Worm (Caenorhabditis elegans): ENCODE results near the gene srg-58.

Gene srg-58

DNA sequence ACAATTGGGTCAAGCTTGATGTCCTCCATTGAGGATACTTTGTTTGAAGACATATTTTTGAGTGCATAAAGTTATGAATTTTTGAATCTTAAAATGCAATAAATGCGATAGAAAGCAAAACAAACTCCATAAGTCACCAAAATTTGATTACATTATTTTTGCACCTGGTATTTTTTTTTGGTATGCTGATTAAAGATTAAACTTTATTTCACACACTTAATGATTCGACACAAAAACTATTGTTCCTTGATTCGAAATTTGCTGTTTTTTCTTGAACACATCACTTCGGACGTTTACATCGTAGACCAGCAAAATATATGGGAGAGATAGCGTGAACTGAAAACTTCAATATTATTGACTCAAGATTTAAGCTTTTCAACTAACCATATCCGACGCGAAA lies 19.1 kb downstream of the srg-58 start, which contains the start of gene srg-61:
Gene srg-61, minus strand, starts transcription at position 101 of the 400 bp plus-strand sequence.
- TF ChIP-seq unc-39 (tag; optimal IDR thresholded peaks at IDR 0.05) = no peak
- TF ChIP-seq lsy-2 (tag; optimal IDR thresholded peaks at IDR 0.05) = no peak
- TF ChIP-seq ceh-82 (tag; optimal IDR thresholded peaks at IDR 0.05) = no peak
- no peak for TF ChIP-seq ztf-1 (GFP tag; conservative IDR thresholded peaks at IDR 0.05)
- TF ChIP-seq nhr-23 (tag; optimal IDR thresholded peaks at IDR 0.05) = no peak
- no peak for TF ChIP-seq blmp-1 (tag; optimal IDR thresholded peaks at IDR 0.05; ENCODE audit: insufficient read depth)

DNA sequence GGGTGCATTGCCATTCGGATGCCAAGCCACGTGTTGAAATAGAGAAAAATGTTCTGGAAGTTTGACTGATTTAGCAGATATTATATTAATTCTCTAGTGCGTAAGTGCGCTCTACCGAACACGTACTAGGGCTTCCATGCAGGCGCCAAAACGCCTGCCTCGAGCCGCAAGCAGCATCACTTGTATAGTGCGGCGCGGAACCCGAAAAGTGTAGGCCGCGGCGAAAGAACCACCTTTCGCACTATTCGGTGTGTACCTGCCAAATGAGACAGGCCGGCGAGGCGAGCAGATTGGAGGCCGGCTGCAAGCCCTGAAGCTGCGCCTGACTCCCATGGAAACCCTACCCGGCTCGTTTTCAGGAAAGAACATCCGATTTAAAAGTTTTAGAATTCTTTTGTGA lies 19.7 kb downstream of the srg-58 start:
- TF ChIP-seq crh-2 (tag; optimal IDR thresholded peaks at IDR 0.05) (no peak), nhr-11 (tag; optimal IDR thresholded peaks at IDR 0.05) (no peak), lsy-2 (tag; optimal IDR thresholded peaks at IDR 0.05) (no peak), ama-1 (optimal IDR thresholded peaks at IDR 0.05) (no peak), alr-1 (tag; optimal IDR thresholded peaks at IDR 0.05) (no peak), C34F6.9 (tag; optimal IDR thresholded peaks at IDR 0.05) (no peak), snpc-4 (tag; optimal IDR thresholded peaks at IDR 0.05) (peak; percentile 8), skn-1 (tag; optimal IDR thresholded peaks at IDR 0.05) (no peak)

DNA sequence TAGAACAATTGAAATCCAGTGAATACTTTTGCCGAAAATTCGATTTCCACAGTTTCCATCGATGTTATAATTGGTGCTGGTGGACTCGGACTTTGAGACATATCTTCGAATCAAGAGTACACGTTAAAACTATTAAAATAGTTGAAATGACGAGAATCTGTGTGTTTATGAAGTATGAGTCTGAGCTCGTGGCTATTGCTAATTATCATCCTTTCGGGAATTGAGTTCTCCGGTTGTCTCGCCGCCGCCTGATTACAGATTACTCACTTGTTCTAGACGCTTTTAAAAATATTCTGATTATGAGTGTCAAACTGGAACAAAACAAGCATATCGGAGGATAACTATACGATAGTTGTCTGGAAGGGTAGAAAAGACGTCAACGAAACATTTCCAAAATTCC lies 21.2 kb downstream of the srg-58 start, which contains the start of gene srg-56:
Gene srg-56, minus strand, starts transcription at position 101 of the 400 bp plus-strand sequence.
- TF ChIP-seq nhr-21 (tag; optimal IDR thresholded peaks at IDR 0.05) (no peak), gmeb-1 (tag; optimal IDR thresholded peaks at IDR 0.05) (no peak), lin-11 (tag; optimal IDR thresholded peaks at IDR 0.05) (no peak)

DNA sequence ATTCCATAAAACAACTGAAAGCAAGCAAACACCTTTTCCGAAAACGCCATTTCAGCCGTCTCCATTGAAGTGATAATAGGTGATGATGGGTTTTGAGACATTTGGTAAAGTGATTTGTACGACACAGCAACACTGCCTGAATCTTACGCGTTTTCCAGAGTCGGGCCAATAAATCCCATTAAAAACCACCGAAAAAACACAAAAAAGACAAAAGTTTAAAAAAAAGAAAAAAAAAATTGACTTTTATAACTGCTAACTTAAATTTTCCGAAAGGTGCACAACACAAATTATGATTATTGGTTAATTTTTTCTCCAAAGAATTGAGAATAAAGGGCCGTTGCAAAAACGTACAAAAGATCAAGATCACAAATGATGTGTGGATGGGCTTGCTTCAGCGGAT lies 25.0 kb downstream of the srg-58 start, which contains the start of gene srg-57:
Gene srg-57, minus strand, starts transcription at position 101 of the 400 bp plus-strand sequence.
- no peak for TF ChIP-seq mab-5 (tag; optimal IDR thresholded peaks at IDR 0.05)

DNA sequence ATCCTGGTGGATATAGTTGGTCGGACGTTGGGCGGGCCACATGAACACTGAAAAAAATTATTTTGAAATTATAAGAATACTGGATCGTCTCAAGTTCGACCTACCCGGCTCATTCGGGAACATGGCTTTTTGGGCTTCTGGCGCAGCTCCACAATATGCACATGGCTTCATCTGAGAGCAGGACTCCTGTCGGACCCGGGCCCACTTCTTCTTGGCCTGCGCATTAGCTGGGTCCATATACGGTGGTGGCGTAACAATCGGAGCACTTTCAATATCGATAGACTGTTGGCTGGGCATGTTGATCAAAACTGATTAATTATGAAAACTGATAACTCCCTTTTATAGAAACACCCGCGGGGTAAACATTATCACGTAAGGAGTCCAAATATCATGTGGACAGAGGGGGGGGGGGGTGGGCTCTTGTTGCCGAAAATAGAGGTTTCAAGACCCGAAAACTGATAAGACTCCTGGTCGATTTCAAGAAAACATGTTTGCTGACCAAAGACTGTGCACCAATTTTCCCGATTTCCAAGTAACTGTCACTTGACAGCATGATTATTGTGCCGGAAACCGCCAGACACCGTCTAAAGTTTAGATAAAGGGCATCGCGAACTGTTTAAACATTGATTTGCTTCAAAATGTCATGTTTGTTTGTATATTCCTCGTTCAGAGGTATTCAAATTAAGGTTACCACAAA lies 28.4 kb downstream of the srg-58 start, which contains the start of gene dod-3:
Gene dod-3, minus strand, starts transcription at position 315 of the 697 bp plus-strand sequence.
- TF ChIP-seq ceh-16 (tag; optimal IDR thresholded peaks at IDR 0.05) = no peak
- peak; percentile 57 for TF ChIP-seq F13H6.1 (tag; optimal IDR thresholded peaks at IDR 0.05)
- no peak for TF ChIP-seq nhr-77 (tag; optimal IDR thresholded peaks at IDR 0.05)

DNA sequence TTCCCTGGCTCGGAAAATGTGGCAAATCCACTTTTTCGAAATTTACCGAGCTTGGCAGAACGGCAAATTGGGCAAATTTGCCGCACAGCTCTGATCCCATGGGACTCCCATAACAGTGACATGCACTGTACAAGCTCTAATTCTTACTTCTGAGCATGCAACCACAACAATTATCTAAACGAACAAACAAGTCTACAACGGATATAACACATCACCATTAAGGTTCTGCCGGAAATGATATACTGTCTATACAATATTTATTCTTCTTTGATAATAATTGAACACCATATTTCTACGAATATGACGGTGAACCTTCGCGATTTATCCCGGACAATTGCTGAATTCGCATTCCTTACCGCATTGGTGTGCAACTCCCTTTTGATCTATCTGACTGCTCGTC lies 31.1 kb downstream of the srg-58 start, which contains the start of gene str-33:
Gene str-33, plus strand, starts transcription at position 301 of the 400 bp plus-strand sequence.
- TF ChIP-seq crh-2 (tag; optimal IDR thresholded peaks at IDR 0.05) (no peak), alr-1 (tag; optimal IDR thresholded peaks at IDR 0.05) (no peak), nhr-12 (tag; optimal IDR thresholded peaks at IDR 0.05) (no peak), skn-1 (tag; optimal IDR thresholded peaks at IDR 0.05) (no peak)

DNA sequence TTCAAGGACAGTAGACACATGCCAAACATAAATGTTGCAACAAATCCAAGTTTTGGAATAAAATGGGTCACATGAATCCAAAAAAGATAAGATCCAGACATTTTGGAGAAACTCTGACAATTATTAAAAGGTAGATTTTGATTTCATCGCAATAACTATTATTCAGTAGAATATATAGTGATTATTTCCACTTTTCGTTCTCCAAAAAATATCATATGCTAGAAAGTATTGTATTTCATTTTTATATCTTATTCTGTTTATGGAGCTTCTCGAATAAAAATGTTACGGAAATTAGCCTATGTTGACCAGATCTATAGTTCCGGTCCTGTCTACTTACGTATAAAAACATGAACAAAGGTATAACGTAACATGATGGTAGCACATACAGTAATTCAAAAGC lies 32.3 kb downstream of the srg-58 start, which contains the start of gene str-13:
Gene str-13, minus strand, starts transcription at position 101 of the 400 bp plus-strand sequence.
- TF ChIP-seq nhr-11 (tag; optimal IDR thresholded peaks at IDR 0.05) = no peak
- no peak for TF ChIP-seq unc-55 (GFP tag; optimal IDR thresholded peaks at IDR 0.05)
- no peak for TF ChIP-seq ceh-16 (tag; optimal IDR thresholded peaks at IDR 0.05)
- TF ChIP-seq mab-5 (tag; optimal IDR thresholded peaks at IDR 0.05) = no peak
- no peak for TF ChIP-seq lin-11 (tag; optimal IDR thresholded peaks at IDR 0.05)
- no peak for TF ChIP-seq ztf-11 (tag; optimal IDR thresholded peaks at IDR 0.05)
- TF ChIP-seq snpc-4 (tag; optimal IDR thresholded peaks at IDR 0.05) = no peak
- TF ChIP-seq ama-1 (optimal IDR thresholded peaks at IDR 0.05) = no peak
- TF ChIP-seq blmp-1 (tag; optimal IDR thresholded peaks at IDR 0.05; ENCODE audit: insufficient read depth) = no peak

DNA sequence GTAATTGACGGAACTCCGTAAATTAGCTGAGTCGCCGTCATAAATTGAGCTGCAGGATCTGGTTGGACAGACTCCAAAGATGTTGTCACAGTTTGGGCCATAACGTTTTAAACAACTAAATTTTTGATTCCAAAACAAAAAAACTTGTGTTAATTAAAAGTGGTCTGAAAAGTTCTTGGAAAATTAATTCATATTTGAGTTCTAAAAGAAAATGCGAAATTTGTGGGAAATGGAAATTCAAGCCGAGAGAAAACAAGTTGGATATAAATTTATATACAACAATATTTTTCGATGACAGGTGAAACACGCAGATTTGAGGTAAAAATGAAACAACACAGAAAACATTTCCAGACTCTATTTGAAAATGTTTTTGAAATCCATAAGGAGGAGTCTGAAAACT lies 34.1 kb downstream of the srg-58 start, which contains the start of gene srg-59:
Gene srg-59, minus strand, starts transcription at position 101 of the 400 bp plus-strand sequence.
- TF ChIP-seq nhr-129 (tag; optimal IDR thresholded peaks at IDR 0.05) = no peak
- TF ChIP-seq lin-11 (tag; optimal IDR thresholded peaks at IDR 0.05) = no peak
- TF ChIP-seq sem-4 (tag; optimal IDR thresholded peaks at IDR 0.05) = no peak
- no peak for TF ChIP-seq mab-5 (tag; optimal IDR thresholded peaks at IDR 0.05)
- no peak for TF ChIP-seq ceh-82 (tag; optimal IDR thresholded peaks at IDR 0.05)
- no peak for TF ChIP-seq lin-39 (tag; optimal IDR thresholded peaks at IDR 0.05)
- no peak for TF ChIP-seq nhr-237 (tag; optimal IDR thresholded peaks at IDR 0.05)
- TF ChIP-seq nhr-11 (tag; optimal IDR thresholded peaks at IDR 0.05) = no peak
- no peak for TF ChIP-seq dmd-4 (tag; optimal IDR thresholded peaks at IDR 0.05)
